Worm (Caenorhabditis elegans): ENCODE data around the gene natc-2.

The natc-2 gene

ce11 chrV:5259448-5259847 is 14.4 kb upstream of the natc-2 start, which contains the start of gene srt-70:
TSS of gene srt-70 (minus strand) at chrV:5259548.
- no peak for TF ChIP-seq klf-2 (GFP tag; conservative IDR thresholded peaks at IDR 0.05)
- TF ChIP-seq ztf-23 (GFP tag; IDR thresholded peaks at IDR 0.05): no peak
- no peak for TF ChIP-seq T22C8.4 (GFP tag; IDR thresholded peaks at IDR 0.05)
- no peak for TF ChIP-seq ztf-29 (GFP tag; IDR thresholded peaks at IDR 0.05)
- no peak for TF ChIP-seq flt-1 (GFP tag; IDR thresholded peaks at IDR 0.05)

ce11 chrV:5262999-5263398 is 10.9 kb upstream of the natc-2 start, which contains the start of gene cest-30:
TSS of gene cest-30 (minus strand) at chrV:5263099.
- TF ChIP-seq cog-1 (tag; optimal IDR thresholded peaks at IDR 0.05): no peak
- TF ChIP-seq klf-2 (GFP tag; conservative IDR thresholded peaks at IDR 0.05): no peak
- TF ChIP-seq tab-1 (GFP tag; IDR thresholded peaks at IDR 0.05): no peak
- no peak for TF ChIP-seq ztf-29 (GFP tag; IDR thresholded peaks at IDR 0.05)
- no peak for TF ChIP-seq med-1 (GFP tag; optimal IDR thresholded peaks at IDR 0.05; ENCODE audit: insufficient read depth)
- no peak for TF ChIP-seq T22C8.4 (GFP tag; IDR thresholded peaks at IDR 0.05)
- TF ChIP-seq flt-1 (GFP tag; IDR thresholded peaks at IDR 0.05): no peak

- TF ChIP-seq T22C8.4 (GFP tag; IDR thresholded peaks at IDR 0.05) (no peak), flt-1 (GFP tag; IDR thresholded peaks at IDR 0.05) (no peak), ref-1 (GFP tag; conservative IDR thresholded peaks at IDR 0.05) (no peak), med-1 (GFP tag; optimal IDR thresholded peaks at IDR 0.05; ENCODE audit: insufficient read depth) (no peak), klf-2 (GFP tag; conservative IDR thresholded peaks at IDR 0.05) (no peak), ztf-23 (GFP tag; IDR thresholded peaks at IDR 0.05) (no peak), cog-1 (tag; optimal IDR thresholded peaks at IDR 0.05) (no peak)
Observed at ce11 chrV:5265581-5265980, 8.3 kb upstream of the natc-2 start, which contains the start of the genes srt-69 and B0238.12. TSS of gene srt-69 (minus strand) at chrV:5265681. TSS of gene B0238.12 (plus strand) at chrV:5265844.

ce11 chrV:5269024-5269535 is 4.8 kb upstream of the natc-2 start, which contains the start of gene penr-1:
TSS of gene penr-1 (plus strand) at chrV:5269485.
- TF ChIP-seq tab-1 (GFP tag; IDR thresholded peaks at IDR 0.05) (no peak), T22C8.4 (GFP tag; IDR thresholded peaks at IDR 0.05) (0 out of 2 replicates have a peak, but pooled peaks have one; percentile 35)

ce11 chrV:5271487-5271886 is 2.4 kb upstream of the natc-2 start:
- TF ChIP-seq ztf-29 (GFP tag; IDR thresholded peaks at IDR 0.05): no peak
- peak; percentile 12 for TF ChIP-seq cog-1 (tag; optimal IDR thresholded peaks at IDR 0.05)

DNA sequence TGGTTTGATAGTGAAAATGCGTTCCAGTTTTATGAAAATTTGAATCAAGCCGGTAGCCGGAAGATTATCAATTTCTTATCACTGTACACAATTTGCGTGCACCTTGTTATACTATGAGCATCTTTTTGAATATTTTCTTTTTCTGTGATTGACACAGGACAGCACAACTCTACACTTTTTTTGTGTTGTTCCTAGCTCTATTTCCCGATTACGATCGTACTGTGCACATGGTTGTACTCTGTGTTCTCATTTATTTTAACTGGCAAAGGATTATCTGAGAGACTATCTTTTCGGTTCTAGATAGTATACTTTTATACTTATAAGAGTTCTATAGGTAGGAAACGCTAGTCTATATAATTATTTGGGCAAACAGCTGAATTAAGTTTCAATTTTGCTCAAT is 1.8 kb upstream of the natc-2 start:
- TF ChIP-seq ztf-23 (GFP tag; IDR thresholded peaks at IDR 0.05): no peak
- TF ChIP-seq flt-1 (GFP tag; IDR thresholded peaks at IDR 0.05): no peak
- no peak for TF ChIP-seq T22C8.4 (GFP tag; IDR thresholded peaks at IDR 0.05)
- TF ChIP-seq klf-2 (GFP tag; conservative IDR thresholded peaks at IDR 0.05): no peak
- TF ChIP-seq ref-1 (GFP tag; conservative IDR thresholded peaks at IDR 0.05): no peak
- TF ChIP-seq ztf-29 (GFP tag; IDR thresholded peaks at IDR 0.05): no peak

DNA sequence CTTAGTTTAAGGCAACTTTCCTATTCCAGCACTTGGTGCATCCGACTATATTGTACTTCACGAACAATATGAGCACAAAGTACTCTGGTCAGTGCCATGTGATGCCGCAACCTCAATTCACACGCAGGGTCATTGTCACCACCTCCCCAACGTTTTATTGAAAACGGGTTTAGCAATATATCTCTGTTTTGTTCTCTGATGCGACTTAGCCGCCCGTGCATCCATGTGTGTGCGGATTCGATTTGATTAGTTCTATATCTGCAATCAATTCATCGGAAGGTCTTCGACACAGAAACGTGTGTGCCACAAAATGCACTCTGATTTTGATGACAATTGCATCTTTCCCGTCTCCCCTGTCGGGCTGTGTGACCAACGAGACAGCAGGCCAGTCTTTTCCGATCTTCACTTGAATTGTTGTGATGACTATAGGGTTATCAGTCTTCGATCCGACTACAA is 1.2 kb upstream of the natc-2 start:
- TF ChIP-seq T22C8.4 (GFP tag; IDR thresholded peaks at IDR 0.05) (no peak), flt-1 (GFP tag; IDR thresholded peaks at IDR 0.05) (0 out of 2 replicates have a peak, but pooled peaks have one; percentile 20)

- TF ChIP-seq med-1 (GFP tag; optimal IDR thresholded peaks at IDR 0.05; ENCODE audit: insufficient read depth) (no peak), ztf-23 (GFP tag; IDR thresholded peaks at IDR 0.05) (no peak), flt-1 (GFP tag; IDR thresholded peaks at IDR 0.05) (no peak), ztf-29 (GFP tag; IDR thresholded peaks at IDR 0.05) (no peak), ref-1 (GFP tag; conservative IDR thresholded peaks at IDR 0.05) (no peak)
Observed at ce11 chrV:5273241-5273640, 629 bp upstream of the natc-2 start.

- no peak for TF ChIP-seq ref-1 (GFP tag; conservative IDR thresholded peaks at IDR 0.05)
- TF ChIP-seq tab-1 (GFP tag; IDR thresholded peaks at IDR 0.05): 0 out of 2 replicates have a peak, but pooled peaks have one; percentile 26
- TF ChIP-seq med-1 (GFP tag; optimal IDR thresholded peaks at IDR 0.05; ENCODE audit: insufficient read depth): no peak
- no peak for TF ChIP-seq klf-2 (GFP tag; conservative IDR thresholded peaks at IDR 0.05)
- no peak for TF ChIP-seq ztf-29 (GFP tag; IDR thresholded peaks at IDR 0.05)
- TF ChIP-seq flt-1 (GFP tag; IDR thresholded peaks at IDR 0.05): 0 out of 2 replicates have a peak, but pooled peaks have one; percentile 14
- TF ChIP-seq ztf-23 (GFP tag; IDR thresholded peaks at IDR 0.05): no peak
- no peak for TF ChIP-seq T22C8.4 (GFP tag; IDR thresholded peaks at IDR 0.05)
- TF ChIP-seq cog-1 (tag; optimal IDR thresholded peaks at IDR 0.05): no peak
Observed at ce11 chrV:5274974-5275373, 1.1 kb downstream of the natc-2 start.

- TF ChIP-seq klf-2 (GFP tag; conservative IDR thresholded peaks at IDR 0.05) (no peak), ref-1 (GFP tag; conservative IDR thresholded peaks at IDR 0.05) (no peak), ztf-23 (GFP tag; IDR thresholded peaks at IDR 0.05) (no peak), med-1 (GFP tag; optimal IDR thresholded peaks at IDR 0.05; ENCODE audit: insufficient read depth) (no peak), flt-1 (GFP tag; IDR thresholded peaks at IDR 0.05) (no peak), tab-1 (GFP tag; IDR thresholded peaks at IDR 0.05) (no peak), cog-1 (tag; optimal IDR thresholded peaks at IDR 0.05) (no peak), ztf-29 (GFP tag; IDR thresholded peaks at IDR 0.05) (no peak), T22C8.4 (GFP tag; IDR thresholded peaks at IDR 0.05) (no peak)
Observed at ce11 chrV:5275426-5276007, 1.6 kb downstream of the natc-2 start.

ce11 chrV:5278001-5278400 is 4.1 kb downstream of the natc-2 start, which contains the start of gene B0238.9:
TSS of gene B0238.9 (minus strand) at chrV:5278101.
- TF ChIP-seq flt-1 (GFP tag; IDR thresholded peaks at IDR 0.05) (no peak), klf-2 (GFP tag; conservative IDR thresholded peaks at IDR 0.05) (no peak), ztf-23 (GFP tag; IDR thresholded peaks at IDR 0.05) (no peak), T22C8.4 (GFP tag; IDR thresholded peaks at IDR 0.05) (no peak), med-1 (GFP tag; optimal IDR thresholded peaks at IDR 0.05; ENCODE audit: insufficient read depth) (no peak), ztf-29 (GFP tag; IDR thresholded peaks at IDR 0.05) (no peak), ref-1 (GFP tag; conservative IDR thresholded peaks at IDR 0.05) (no peak), cog-1 (tag; optimal IDR thresholded peaks at IDR 0.05) (no peak), tab-1 (GFP tag; IDR thresholded peaks at IDR 0.05) (no peak)

Measured in whole organism, midembryonic.